Worm (Caenorhabditis elegans) whole organism, early embryonic: ENCODE results near the gene pmk-1.

Source experiments
- ama-1 ChIP-seq: fragments of 150-350 bp; optimal IDR thresholded peaks from 2 replicates; lab custom pipeline; 2014
- ceh-13 ChIP-seq: fragments of 200-800 bp; sonication (Bioruptor generic); optimal IDR thresholded peaks from 2 replicates; lab custom pipeline; 2018; ENCODE audit warnings: mild to moderate bottlenecking, missing genetic modification characterization, missing compliant biosample characterization
- ets-7 ChIP-seq: sonication (generic microtip); optimal IDR thresholded peaks from 2 replicates; lab custom pipeline; 2016; ENCODE audit warnings: missing genotype, missing genetic modification characterization, missing compliant biosample characterization
- pes-1 ChIP-seq: fragments of 200-800 bp; sonication (Bioruptor generic); IDR thresholded peaks from 2 replicates; pipeline ENCODE4 v1.3.6; 2022; ENCODE audit warnings: missing genetic modification reagents, missing genetic modification characterization, missing compliant biosample characterization
- tbx-11 ChIP-seq: fragments of 200-800 bp; sonication (Bioruptor generic); IDR thresholded peaks from 2 replicates; pipeline ENCODE4 v1.3.6; 2022; ENCODE audit warnings: missing genetic modification characterization, missing compliant biosample characterization

ce11 chrIV:8099601-8100000 is 49.0 kb upstream of the pmk-1 start, which contains the start of gene Y42H9AR.2:
- TF ChIP-seq tbx-11 (no peak), ama-1 (no peak), ets-7 (tag; lab: Kevin White, UChicago) (no peak), ceh-13 (GFP tag; lab: Kevin White, UChicago) (no peak), pes-1 (GFP tag; lab: Robert Waterston, UW) (no peak)
